Fruit fly (Drosophila melanogaster): ENCODE results near the gene Nnf1b.

Gene Nnf1b

DNA sequence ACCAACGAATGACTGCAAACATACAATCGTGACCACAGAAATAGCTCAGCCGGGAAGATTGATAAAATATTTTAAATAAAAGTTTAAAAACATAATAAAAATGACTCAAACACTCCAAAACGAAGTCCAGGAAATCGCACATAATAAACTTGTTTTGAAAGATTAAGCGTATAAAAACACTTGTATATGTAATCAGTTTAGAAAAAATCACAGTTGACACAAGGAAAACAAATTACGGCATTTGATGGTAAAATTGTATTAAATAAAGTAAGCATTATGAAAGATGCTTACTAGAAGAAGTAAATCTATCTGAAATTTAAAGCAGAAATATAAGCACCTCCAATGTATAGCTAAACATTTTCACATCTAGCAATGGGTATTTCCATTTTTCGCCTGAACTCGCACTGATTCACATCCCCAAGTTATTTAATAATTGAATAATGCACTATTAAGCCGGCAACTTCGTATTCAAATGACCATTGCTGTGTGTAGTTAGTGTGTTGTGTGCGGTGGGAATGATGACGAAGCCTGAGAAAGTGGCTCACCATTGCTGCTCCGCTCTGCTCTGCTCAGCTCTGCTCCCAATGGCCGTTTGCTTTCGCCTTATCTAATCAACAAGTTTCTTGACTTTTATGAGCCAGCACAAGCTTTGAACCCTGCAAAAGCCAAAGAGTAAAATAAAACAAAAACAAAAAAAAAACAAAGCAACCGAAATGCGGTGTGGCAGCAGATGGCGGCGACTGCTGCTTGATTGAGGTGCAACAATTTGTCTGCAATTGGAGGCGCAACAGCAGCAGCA is 37.0 kb downstream of the Nnf1b start:
- TF ChIP-seq CG5953 (GFP tag; IDR thresholded peaks at IDR 0.05) (no peak), exex (tag; optimal IDR thresholded peaks at IDR 0.05) (no peak), CG16863 (GFP tag; optimal IDR thresholded peaks at IDR 0.05) (no peak), CG6791 (GFP tag; IDR thresholded peaks at IDR 0.05; ENCODE audit: partially characterized antibody) (no peak), bab2 (GFP tag; optimal IDR thresholded peaks at IDR 0.05) (no peak), Ssrp (tag; optimal IDR thresholded peaks at IDR 0.05) (peak; percentile 20), Sox102F (GFP tag; optimal IDR thresholded peaks at IDR 0.05) (peak; percentile 7), CG1024 (GFP tag; IDR thresholded peaks at IDR 0.05) (no peak), CG1602 (GFP tag; optimal IDR thresholded peaks at IDR 0.05) (no peak), sna (GFP tag; IDR thresholded peaks at IDR 0.05; ENCODE audit: partially characterized antibody) (no peak), slou (GFP tag; optimal IDR thresholded peaks at IDR 0.05) (no peak), CG17359 (tag; optimal IDR thresholded peaks at IDR 0.05) (peak; percentile 8), croc (GFP tag; conservative IDR thresholded peaks at IDR 0.05) (no peak), CG7556 (GFP tag; optimal IDR thresholded peaks at IDR 0.05) (peak; percentile 37), Meics (GFP tag; optimal IDR thresholded peaks at IDR 0.05) (peak; percentile 21), CoRest (tag; optimal IDR thresholded peaks at IDR 0.05) (peak; percentile 13), chinmo (GFP tag; IDR thresholded peaks at IDR 0.05; ENCODE audit: partially characterized antibody) (0 out of 4 replicates have a peak, but pooled peaks have one; percentile 10), tna (GFP tag; IDR thresholded peaks at IDR 0.05; ENCODE audit: partially characterized antibody) (no peak), bsh (GFP tag; optimal IDR thresholded peaks at IDR 0.05) (peak in 1 of 2 experiments; percentile 9), bcd (GFP tag; optimal IDR thresholded peaks at IDR 0.05) (no peak), Dref (GFP tag; IDR thresholded peaks at IDR 0.05) (no peak), lilli (GFP tag; optimal IDR thresholded peaks at IDR 0.05) (peak; percentile 2), CG34376 (GFP tag; optimal IDR thresholded peaks at IDR 0.05) (no peak), CG11085 (GFP tag; IDR thresholded peaks at IDR 0.05) (no peak), dmrt99B (tag; optimal IDR thresholded peaks at IDR 0.05) (peak; percentile 59), Lhr (GFP tag; optimal IDR thresholded peaks at IDR 0.05) (no peak), HLH4C (GFP tag; IDR thresholded peaks at IDR 0.05; ENCODE audit: partially characterized antibody) (no peak), CG18476 (GFP tag; optimal IDR thresholded peaks at IDR 0.05) (no peak), CG16813 (GFP tag; IDR thresholded peaks at IDR 0.05; ENCODE audit: partially characterized antibody) (no peak), CG11560 (tag; IDR thresholded peaks at IDR 0.05) (no peak), CG30403 (GFP tag; optimal IDR thresholded peaks at IDR 0.05) (peak; percentile 35), Fer1 (GFP tag; optimal IDR thresholded peaks at IDR 0.05) (no peak), Antp (GFP tag; optimal IDR thresholded peaks at IDR 0.05) (no peak), vvl (GFP tag; IDR thresholded peaks at IDR 0.05) (no peak), nerfin-2 (GFP tag; IDR thresholded peaks at IDR 0.05; ENCODE audit: partially characterized antibody) (no peak), Hr51 (GFP tag; optimal IDR thresholded peaks at IDR 0.05) (peak in 1 of 2 experiments; percentile 47), kay (GFP tag; optimal IDR thresholded peaks at IDR 0.05) (peak; percentile 5), Hey (tag; optimal IDR thresholded peaks at IDR 0.05) (no peak), CG8388 (GFP tag; optimal IDR thresholded peaks at IDR 0.05) (peak; percentile 22), tio (GFP tag; optimal IDR thresholded peaks at IDR 0.05) (no peak), CG9437 (GFP tag; optimal IDR thresholded peaks at IDR 0.05) (peak; percentile 32), unc-4 (GFP tag; IDR thresholded peaks at IDR 0.05; ENCODE audit: partially characterized antibody) (no peak), Abd-B (GFP tag; optimal IDR thresholded peaks at IDR 0.05) (no peak), nom (GFP tag; optimal IDR thresholded peaks at IDR 0.05) (no peak), Oaz (GFP tag; IDR thresholded peaks at IDR 0.05) (no peak), CG11504 (tag; optimal IDR thresholded peaks at IDR 0.05) (peak; percentile 55), CG12236 (GFP tag; optimal IDR thresholded peaks at IDR 0.05) (no peak), CG10321 (GFP tag; IDR thresholded peaks at IDR 0.05) (no peak)

Data from whole organism, embryonic.